Worm (Caenorhabditis elegans): Measurements from ENCODE around the gene C23G10.2.

ce11 chrIII:6245728-6246127 lies 37.9 kb downstream of the C23G10.2 start, which contains the start of gene bcas-2:
- TF ChIP-seq pqm-1 (tag; optimal IDR thresholded peaks at IDR 0.05) (no peak), ama-1 (optimal IDR thresholded peaks at IDR 0.05) (no peak)

Measured in whole organism, late embryonic.